Fruit fly (Drosophila melanogaster) whole organism: Measurements from ENCODE around the gene CG7320.
A peak's percentile ranks its signal among the peaks of the same experiment; 100 is the strongest.

ENCODE experiments used
- CG8478 ChIP-seq: fragments of >200 bp; optimal IDR thresholded peaks from 2 replicates; lab custom pipeline; 2018; ENCODE audit warnings: inconsistent platforms
- Dll ChIP-seq: fragments of >200 bp; optimal IDR thresholded peaks from 2 replicates; lab custom pipeline; 2017
- EcR ChIP-seq, 2 experiments: fragments of >200 bp; optimal IDR thresholded peaks; 2 replicates each; lab custom pipeline; 2017; ENCODE audit warnings: missing biosample characterization in 2 of 2, missing genetic modification characterization in 2 of 2, missing genetic modification reagents in 2 of 2
- pan ChIP-seq: fragments of >200 bp; optimal IDR thresholded peaks from 2 replicates; lab custom pipeline; 2017
- psq ChIP-seq: fragments of >200 bp; optimal IDR thresholded peaks from 2 replicates; lab custom pipeline; 2017
- usp ChIP-seq: fragments of >200 bp; optimal IDR thresholded peaks from 2 replicates; lab custom pipeline; 2017; ENCODE audit warnings: missing biosample characterization, missing genetic modification characterization, mixed read lengths

- TF ChIP-seq pan (lab: Kevin White, UChicago) (no peak), psq (no peak), usp (no peak), Dll (lab: Kevin White, UChicago) (no peak), CG8478 (no peak), EcR (GFP tag; optimal IDR thresholded peaks at IDR 0.05; lab: Kevin White, UChicago) (peak; percentile 48 to 93)
Measured at dm6 chr3L:18190484-18191220, 10.6 kb upstream of the CG7320 start.
